Fruit fly (Drosophila melanogaster): ENCODE data around the gene colt.

The colt gene

DNA sequence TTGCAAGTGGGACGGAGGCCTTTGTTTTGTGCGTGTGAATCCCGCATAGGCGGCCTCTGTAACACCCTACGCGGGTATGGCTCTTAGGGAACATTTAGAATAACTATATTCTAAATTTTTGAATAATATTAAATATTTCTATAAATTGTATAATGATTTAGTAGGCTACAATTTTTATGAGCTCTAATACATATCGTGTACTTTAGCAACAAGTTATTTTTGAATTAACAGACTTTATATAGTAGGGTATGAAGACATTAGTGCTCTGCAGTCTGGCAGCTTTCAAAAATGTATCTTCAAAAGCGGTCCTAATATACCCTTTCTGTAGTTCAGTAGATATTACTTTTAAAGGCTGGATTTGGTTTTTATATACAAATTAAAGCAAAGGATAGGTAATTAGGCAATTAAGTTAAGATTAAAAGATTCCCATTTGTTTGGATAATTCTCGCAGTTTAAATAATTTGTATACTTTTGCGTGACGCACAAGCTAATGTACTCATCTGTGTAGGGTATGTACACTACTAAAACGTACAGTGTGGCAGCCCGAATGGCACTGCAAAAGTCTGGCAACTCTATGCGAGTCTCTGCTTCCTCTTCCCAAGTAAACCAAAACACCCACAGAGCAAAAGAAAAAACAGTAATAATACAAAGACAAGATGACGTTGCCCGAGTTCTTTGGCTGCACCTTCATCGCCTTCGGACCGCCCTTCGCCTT lies 4.1 kb downstream of the colt start, which contains the start of the genes Snx21 and aph-1 (continued):
- TF ChIP-seq CG15601 (tag; optimal IDR thresholded peaks at IDR 0.05) = peak; percentile 89
- TF ChIP-seq danr (GFP tag; IDR thresholded peaks at IDR 0.05) = peak; percentile 83
- TF ChIP-seq disco-r (GFP tag; optimal IDR thresholded peaks at IDR 0.05) = peak; percentile 75
- peak; percentile 95 for TF ChIP-seq nmo (GFP tag; optimal IDR thresholded peaks at IDR 0.05)
- peak; percentile 92 for TF ChIP-seq lilli (GFP tag; optimal IDR thresholded peaks at IDR 0.05)
- TF ChIP-seq zfh1 (GFP tag; IDR thresholded peaks at IDR 0.05) = peak; percentile 86
- peak; percentile 93 for TF ChIP-seq az2 (GFP tag; optimal IDR thresholded peaks at IDR 0.05)
- no peak for TF ChIP-seq h (optimal IDR thresholded peaks at IDR 0.05)
- peak; percentile 77 for TF ChIP-seq Ets97D (GFP tag; optimal IDR thresholded peaks at IDR 0.05)

DNA sequence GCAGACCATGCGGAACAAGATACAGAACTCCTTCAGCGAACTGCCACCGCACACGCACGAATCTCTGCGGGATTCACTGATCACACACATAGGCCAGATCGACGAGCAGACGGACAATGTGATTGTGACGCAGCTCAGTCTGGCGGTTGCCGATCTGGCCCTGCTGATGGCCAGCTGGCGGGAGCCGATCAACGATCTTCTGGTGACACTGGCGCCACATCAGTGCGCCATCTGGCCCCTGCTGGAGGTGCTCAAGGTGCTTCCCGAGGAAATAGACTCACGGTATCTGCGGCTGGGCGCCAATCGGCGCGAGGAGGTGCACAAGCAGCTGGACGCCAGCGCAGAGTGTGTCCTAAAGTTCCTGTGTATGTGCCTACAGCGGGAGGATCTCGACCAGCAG lies 9.6 kb downstream of the colt start:
- no peak for TF ChIP-seq Meics (GFP tag; optimal IDR thresholded peaks at IDR 0.05)
- TF ChIP-seq CG15073 (GFP tag; optimal IDR thresholded peaks at IDR 0.05) = no peak
- TF ChIP-seq bigmax (GFP tag; optimal IDR thresholded peaks at IDR 0.05) = no peak
- no peak for TF ChIP-seq CG8478 (optimal IDR thresholded peaks at IDR 0.05)
- TF ChIP-seq CG3726 (GFP tag; IDR thresholded peaks at IDR 0.05) = 0 out of 3 replicates have a peak, but pooled peaks have one; percentile 54
- no peak for TF ChIP-seq CG2678 (tag; optimal IDR thresholded peaks at IDR 0.05)
- 0 out of 3 replicates have a peak, but pooled peaks have one; percentile 12 for TF ChIP-seq zen2 (GFP tag; IDR thresholded peaks at IDR 0.05; ENCODE audit: partially characterized antibody)
- no peak for TF ChIP-seq CG7786 (GFP tag; optimal IDR thresholded peaks at IDR 0.05)
- TF ChIP-seq shn (GFP tag; optimal IDR thresholded peaks at IDR 0.05) = no peak
- TF ChIP-seq CG4282 (GFP tag; optimal IDR thresholded peaks at IDR 0.05) = no peak
- no peak for TF ChIP-seq Atf6 (GFP tag; IDR thresholded peaks at IDR 0.05)
- no peak for TF ChIP-seq slbo (GFP tag; IDR thresholded peaks at IDR 0.05)
- TF ChIP-seq CG10209 (GFP tag; optimal IDR thresholded peaks at IDR 0.05) = no peak
- no peak for TF ChIP-seq pfk (GFP tag; optimal IDR thresholded peaks at IDR 0.05)
- TF ChIP-seq mld (GFP tag; IDR thresholded peaks at IDR 0.05; ENCODE audit: partially characterized antibody) = no peak
- TF ChIP-seq CG9876 (GFP tag; optimal IDR thresholded peaks at IDR 0.05) = no peak
- TF ChIP-seq Ets65A (GFP tag) = peak; percentile 67
- TF ChIP-seq p53 (GFP tag; optimal IDR thresholded peaks at IDR 0.05) = no peak
- peak; percentile 36 for TF ChIP-seq Med (GFP tag)
- TF ChIP-seq CG7357 (GFP tag; IDR thresholded peaks at IDR 0.05) = no peak
- TF ChIP-seq CG6654 (GFP tag; optimal IDR thresholded peaks at IDR 0.05) = no peak
- TF ChIP-seq PHDP (tag; optimal IDR thresholded peaks at IDR 0.05) = no peak
- no peak for TF ChIP-seq D (optimal IDR thresholded peaks at IDR 0.05)
- TF ChIP-seq D (GFP tag; optimal IDR thresholded peaks at IDR 0.05) = no peak
- TF ChIP-seq org-1 (GFP tag; optimal IDR thresholded peaks at IDR 0.05) = no peak
- TF ChIP-seq en (GFP tag; optimal IDR thresholded peaks at IDR 0.05) = no peak
- no peak for TF ChIP-seq CG30020 (tag; optimal IDR thresholded peaks at IDR 0.05)
- no peak for TF ChIP-seq CG14710 (tag; optimal IDR thresholded peaks at IDR 0.05)
- no peak for TF ChIP-seq Optix (GFP tag; IDR thresholded peaks at IDR 0.05)
- no peak for TF ChIP-seq pan (optimal IDR thresholded peaks at IDR 0.05)
- TF ChIP-seq pan (GFP tag; optimal IDR thresholded peaks at IDR 0.05 in 1 of 2, IDR thresholded peaks at IDR 0.05 in 1 of 2) = peak in 1 of 2 experiments; percentile 24
- no peak for TF ChIP-seq CG10267 (tag; optimal IDR thresholded peaks at IDR 0.05)
- TF ChIP-seq row (GFP tag; IDR thresholded peaks at IDR 0.05) = no peak
- no peak for TF ChIP-seq cwo (GFP tag; optimal IDR thresholded peaks at IDR 0.05)
- TF ChIP-seq ham (GFP tag; IDR thresholded peaks at IDR 0.05) = no peak
- no peak for TF ChIP-seq CG8765 (GFP tag; IDR thresholded peaks at IDR 0.05)
- no peak for TF ChIP-seq zfh1 (GFP tag; IDR thresholded peaks at IDR 0.05)
- 0 out of 3 replicates have a peak, but pooled peaks have one; percentile 12 for TF ChIP-seq sr (GFP tag; IDR thresholded peaks at IDR 0.05)
- 0 out of 2 replicates have a peak, but pooled peaks have one; percentile 21 for TF ChIP-seq CG42726 (GFP tag; IDR thresholded peaks at IDR 0.05; ENCODE audit: partially characterized antibody)
- TF ChIP-seq aop (GFP tag; IDR thresholded peaks at IDR 0.05) = peak; percentile 29; the same call in 1 of the 2 replicates
